Worm (Caenorhabditis elegans) whole organism, young adult: Measurements from ENCODE around the gene F59E12.9.
"Not testable (repeated sequence)": the region's sequence is repeated elsewhere in the genome, so short reads cannot be mapped to it uniquely, and the experiment has no call there.

Experiments
- D2030.7 ChIP-seq: fragments of 200-800 bp; sonication (Bioruptor generic); IDR thresholded peaks from 2 replicates; pipeline ENCODE4 v1.3.6; 2022; ENCODE audit warnings: missing genetic modification reagents, missing genetic modification characterization, missing compliant biosample characterization
- F37B4.10 ChIP-seq: fragments of 200-800 bp; sonication (Bioruptor generic); IDR thresholded peaks from 2 replicates; pipeline ENCODE4 v1.3.6; 2022; ENCODE audit warnings: missing genetic modification characterization, missing compliant biosample characterization
- T07F8.4 ChIP-seq: sonication (generic microtip); optimal IDR thresholded peaks from 2 replicates; lab custom pipeline; 2016; ENCODE audit warnings: mild to moderate bottlenecking, missing genetic modification characterization, moderate library complexity, missing compliant biosample characterization
- Y67H2A.10 ChIP-seq: fragments of 200-800 bp; sonication (Bioruptor generic); conservative IDR thresholded peaks from 2 replicates; pipeline ENCODE4 v1.3.6; 2022; ENCODE audit warnings: missing genetic modification reagents, missing genetic modification characterization, missing compliant biosample characterization
- Y95B8A.8 ChIP-seq: fragments of 200-800 bp; sonication (Bioruptor generic); IDR thresholded peaks from 2 replicates; pipeline ENCODE4 v1.3.6; 2022; ENCODE audit warnings: missing genetic modification reagents, missing genetic modification characterization, missing compliant biosample characterization
- attf-3 ChIP-seq: fragments of 200-800 bp; sonication (Bioruptor generic); conservative IDR thresholded peaks from 2 replicates; pipeline ENCODE4 v1.3.6; 2022; ENCODE audit warnings: missing genetic modification reagents, missing genetic modification characterization, missing compliant biosample characterization
- attf-5 ChIP-seq: fragments of 200-800 bp; sonication (Bioruptor generic); optimal IDR thresholded peaks from 2 replicates; lab custom pipeline; 2018; ENCODE audit warnings: mild to moderate bottlenecking, missing genetic modification characterization, missing compliant biosample characterization
- ceh-58 ChIP-seq: fragments of 200-800 bp; sonication (Bioruptor generic); IDR thresholded peaks from 2 replicates; pipeline ENCODE4 v1.3.6; 2022; ENCODE audit warnings: missing genetic modification characterization, missing compliant biosample characterization
- ceh-91 ChIP-seq: fragments of 200-800 bp; sonication (Bioruptor generic); IDR thresholded peaks from 2 replicates; pipeline ENCODE4 v1.3.6; 2022; ENCODE audit warnings: missing genetic modification reagents, missing genetic modification characterization, missing compliant biosample characterization
- dox-1 ChIP-seq: fragments of 200-800 bp; sonication (Bioruptor generic); IDR thresholded peaks from 2 replicates; pipeline ENCODE4 v1.3.6; 2022; ENCODE audit warnings: missing genetic modification reagents, missing genetic modification characterization, missing compliant biosample characterization
- efl-1 ChIP-seq: fragments of 150-350 bp; optimal IDR thresholded peaks from 2 replicates; lab custom pipeline; 2014; ENCODE audit warnings: missing biosample characterization, missing genetic modification reagents, missing genetic modification characterization
- egl-18 ChIP-seq: fragments of 200-800 bp; sonication (Bioruptor generic); IDR thresholded peaks from 2 replicates; pipeline ENCODE4 v1.3.6; 2022; ENCODE audit warnings: missing genetic modification reagents, missing genetic modification characterization, missing compliant biosample characterization
- egrh-3 ChIP-seq: fragments of 200-800 bp; sonication (Bioruptor generic); IDR thresholded peaks from 2 replicates; pipeline ENCODE4 v1.3.6; 2022; ENCODE audit warnings: missing genetic modification reagents, missing genetic modification characterization, missing compliant biosample characterization
- him-1 ChIP-seq: sonication (generic microtip); optimal IDR thresholded peaks from 2 replicates; lab custom pipeline; 2016; ENCODE audit warnings: missing genotype, missing genetic modification reagents, missing genetic modification characterization, missing compliant biosample characterization
- hlh-12 ChIP-seq: sonication (generic microtip); optimal IDR thresholded peaks from 2 replicates; lab custom pipeline; 2016; ENCODE audit warnings: missing genetic modification characterization, missing compliant biosample characterization
- hmg-1.2 ChIP-seq: fragments of 200-800 bp; sonication (Bioruptor generic); IDR thresholded peaks from 2 replicates; pipeline ENCODE4 v1.3.6; 2022; ENCODE audit warnings: missing genetic modification reagents, missing genetic modification characterization, missing compliant biosample characterization
- hrde-1 ChIP-seq: sonication (generic microtip); optimal IDR thresholded peaks from 2 replicates; lab custom pipeline; 2016; ENCODE audit warnings: missing genetic modification characterization, mild to moderate bottlenecking, missing compliant biosample characterization, moderate library complexity, missing genotype, missing genetic modification reagents, borderline replicate concordance
- let-607 ChIP-seq, 2 experiments: fragments of 200-800 bp in 1 of 2; sonication (Bioruptor generic) in 1 of 2; sonication (generic microtip) in 1 of 2; optimal IDR thresholded peaks; 2 replicates each; lab custom pipeline; 2016 to 2018; ENCODE audit warnings: mild to moderate bottlenecking in 2 of 2, missing compliant biosample characterization in 2 of 2, missing genetic modification characterization in 2 of 2, moderate library complexity in 2 of 2, missing genotype in 1 of 2
- madf-6 ChIP-seq: fragments of 200-800 bp; sonication (Bioruptor generic); IDR thresholded peaks from 2 replicates; pipeline ENCODE4 v1.3.6; 2022; ENCODE audit warnings: missing genetic modification reagents, missing genetic modification characterization, missing compliant biosample characterization
- mcd-1 ChIP-seq: fragments of 200-800 bp; sonication (Bioruptor generic); IDR thresholded peaks from 2 replicates; pipeline ENCODE4 v1.3.6; 2022; ENCODE audit warnings: missing genetic modification reagents, missing genetic modification characterization, missing compliant biosample characterization
- mes-4 ChIP-seq: sonication (generic microtip); optimal IDR thresholded peaks from 2 replicates; lab custom pipeline; 2016; ENCODE audit warnings: missing genotype, missing genetic modification characterization, missing compliant biosample characterization
- nfyb-1 ChIP-seq: fragments of 200-800 bp; sonication (Bioruptor generic); IDR thresholded peaks from 2 replicates; pipeline ENCODE4 v1.3.6; 2022; ENCODE audit warnings: missing genetic modification reagents, missing genetic modification characterization, missing compliant biosample characterization
- rec-8 ChIP-seq, 2 experiments: sonication (generic microtip); optimal IDR thresholded peaks; 2 replicates each; lab custom pipeline; 2016; ENCODE audit warnings: mild to moderate bottlenecking in 2 of 2, missing genetic modification characterization in 2 of 2, missing genetic modification reagents in 2 of 2, missing genotype in 2 of 2, missing biosample characterization in 1 of 2, missing compliant biosample characterization in 1 of 2, moderate library complexity in 1 of 2
- rpc-1 ChIP-seq, 2 experiments: fragments of 150-350 bp in 1 of 2; sonication (generic microtip) in 1 of 2; optimal IDR thresholded peaks; 2 replicates each; lab custom pipeline; 2014 to 2018; ENCODE audit warnings: missing biosample characterization in 1 of 2, missing genetic modification characterization in 1 of 2, missing genetic modification reagents in 1 of 2, missing genotype in 1 of 2
- sea-2 ChIP-seq: fragments of 200-800 bp; sonication (Bioruptor generic); IDR thresholded peaks from 2 replicates; pipeline ENCODE4 v1.3.6; 2022; ENCODE audit warnings: missing genetic modification characterization, missing compliant biosample characterization
- sptf-2 ChIP-seq: fragments of 200-800 bp; sonication (Bioruptor generic); optimal IDR thresholded peaks from 2 replicates; lab custom pipeline; 2018; ENCODE audit warnings: mild to moderate bottlenecking, missing genetic modification characterization, missing compliant biosample characterization
- tbp1 ChIP-seq: fragments of 200-800 bp; sonication (Bioruptor generic); optimal IDR thresholded peaks from 2 replicates; lab custom pipeline; 2018; ENCODE audit warnings: mild to moderate bottlenecking, missing genetic modification characterization, missing compliant biosample characterization
- unc-130 ChIP-seq: sonication (generic microtip); optimal IDR thresholded peaks from 2 replicates; lab custom pipeline; 2016; ENCODE audit warnings: missing genetic modification reagents, missing genetic modification characterization, missing compliant biosample characterization
- ztf-28 ChIP-seq: fragments of 200-800 bp; sonication (Bioruptor generic); IDR thresholded peaks from 2 replicates; pipeline ENCODE4 v1.3.6; 2022; ENCODE audit warnings: missing genetic modification reagents, missing genetic modification characterization, missing compliant biosample characterization
- ztf-3 ChIP-seq: fragments of 200-800 bp; sonication (Bioruptor generic); optimal IDR thresholded peaks from 2 replicates; lab custom pipeline; 2018; ENCODE audit warnings: mild to moderate bottlenecking, missing genetic modification characterization, missing compliant biosample characterization

The F59E12.9 gene

ce11 chrII:5636826-5637225 lies 10.0 kb downstream of the F59E12.9 start, which contains the start of gene F59E12.8:
Gene F59E12.8, minus strand, starts transcription at chrII:5636926.
- TF ChIP-seq hlh-12 (tag; lab: Kevin White, UChicago) (no peak), ceh-91 (GFP tag; lab: Robert Waterston, UW) (no peak), mes-4 (tag; lab: Kevin White, UChicago) (no peak), attf-3 (no peak), F37B4.10 (GFP tag; lab: Robert Waterston, UW) (no peak), tbp1 (GFP tag; lab: Kevin White, UChicago) (no peak), egrh-3 (GFP tag; lab: Robert Waterston, UW) (no peak), T07F8.4 (tag; lab: Kevin White, UChicago) (no peak), sptf-2 (GFP tag; lab: Kevin White, UChicago) (no peak), madf-6 (no peak), rec-8 (tag; optimal IDR thresholded peaks at IDR 0.05; lab: Kevin White, UChicago) (no peak), let-607 (tag; optimal IDR thresholded peaks at IDR 0.05; lab: Kevin White, UChicago) (no peak), egl-18 (GFP tag; lab: Robert Waterston, UW) (no peak), hmg-1.2 (GFP tag; lab: Robert Waterston, UW) (no peak), nfyb-1 (no peak), dox-1 (GFP tag; lab: Robert Waterston, UW) (no peak), ztf-28 (no peak), hrde-1 (tag; lab: Kevin White, UChicago) (no peak), sea-2 (GFP tag; lab: Robert Waterston, UW) (no peak), Y95B8A.8 (no peak)

ce11 chrII:5633453-5633852 lies 13.4 kb downstream of the F59E12.9 start:
- TF ChIP-seq attf-3: peak; percentile 87
- no peak for TF ChIP-seq D2030.7 (GFP tag; lab: Robert Waterston, UW)

ce11 chrII:5630851-5631401 lies 15.9 kb downstream of the F59E12.9 start, which contains the start of the genes F59E12.6 and npl-4.1:
Gene F59E12.6, minus strand, starts transcription at chrII:5630951.
Gene npl-4.1, plus strand, starts transcription at chrII:5631351.
- TF ChIP-seq ztf-3 (GFP tag; lab: Kevin White, UChicago); mcd-1 (GFP tag; lab: Robert Waterston, UW); egl-18 (GFP tag; lab: Robert Waterston, UW): not testable (repeated sequence)

ce11 chrII:5628326-5628818 lies 18.5 kb downstream of the F59E12.9 start, which contains the start of gene F59E12.15:
Gene F59E12.15, minus strand, starts transcription at chrII:5628376.
- no peak for TF ChIP-seq attf-5
- TF ChIP-seq ztf-28: no peak
- TF ChIP-seq rpc-1 (optimal IDR thresholded peaks at IDR 0.05; lab: Kevin White, UChicago): no peak
- TF ChIP-seq rpc-1 (tag; optimal IDR thresholded peaks at IDR 0.05; lab: Kevin White, UChicago): no peak
- no peak for TF ChIP-seq ceh-91 (GFP tag; lab: Robert Waterston, UW)
- no peak for TF ChIP-seq Y67H2A.10 (GFP tag; lab: Robert Waterston, UW)
- no peak for TF ChIP-seq efl-1 (GFP tag; lab: Kevin White, UChicago)
- TF ChIP-seq, all 124 proteins: peak for 0

- not testable (repeated sequence) for TF ChIP-seq him-1 (tag; lab: Kevin White, UChicago); ceh-58; unc-130 (GFP tag; lab: Kevin White, UChicago)
These were observed 24.4 kb downstream of the F59E12.9 start, which contains the start of the genes eif-3.L and npl-4.2 for ce11 chrII:5622383-5622939. Gene eif-3.L, minus strand, starts transcription at chrII:5622483. Gene npl-4.2, plus strand, starts transcription at chrII:5622889.
